Worm (Caenorhabditis elegans) whole organism, L4/young adult: Measurements from ENCODE around the gene tag-18.

ENCODE experiments used
- W03F9.2 ChIP-seq: fragments of 150-350 bp; optimal IDR thresholded peaks from 2 replicates; lab custom pipeline; 2014; ENCODE audit warnings: missing biosample characterization, missing genetic modification characterization
- him-1 ChIP-seq: sonication (generic microtip); optimal IDR thresholded peaks from 2 replicates; lab custom pipeline; 2016; ENCODE audit warnings: missing genotype, missing genetic modification reagents, missing genetic modification characterization, missing compliant biosample characterization

ce11 chrX:3693138-3693537, 40.7 kb downstream of the tag-18 start, which contains the start of gene C02F12.8:
- no peak for TF ChIP-seq him-1 (tag; lab: Kevin White, UChicago)
- TF ChIP-seq W03F9.2 = no peak
